Fruit fly (Drosophila melanogaster) whole organism, pupa: ENCODE data around the gene Gr64e.

Experiments used
- CG13204 ChIP-seq: fragments of 200-800 bp; sonication (Bioruptor generic); optimal IDR thresholded peaks from 2 replicates; lab custom pipeline; 2018; ENCODE audit warnings: missing biosample characterization, mild to moderate bottlenecking, missing genetic modification characterization, moderate library complexity
- CG15710 ChIP-seq: fragments of 200-800 bp; sonication (Bioruptor generic); optimal IDR thresholded peaks from 2 replicates; lab custom pipeline; 2018; ENCODE audit warnings: missing biosample characterization, mild to moderate bottlenecking, missing genetic modification characterization, moderate library complexity
- CG34367 ChIP-seq: fragments of 200-800 bp; sonication (Bioruptor generic); optimal IDR thresholded peaks from 2 replicates; lab custom pipeline; 2018; ENCODE audit warnings: missing biosample characterization, mild to moderate bottlenecking, missing genetic modification characterization
- CG4496 ChIP-seq: fragments of 200-800 bp; sonication (Bioruptor generic); IDR thresholded peaks from 3 replicates; pipeline ENCODE4 v1.3.6; 2022; ENCODE audit warnings: missing biosample characterization, missing genetic modification characterization
- CG8301 ChIP-seq: fragments of 200-800 bp; sonication (Bioruptor generic); optimal IDR thresholded peaks from 2 replicates; lab custom pipeline; 2018; ENCODE audit warnings: missing biosample characterization, mild to moderate bottlenecking, missing genetic modification characterization
- EcR ChIP-seq: fragments of 200-800 bp; sonication (Bioruptor generic); optimal IDR thresholded peaks from 3 replicates; lab custom pipeline; 2019; ENCODE audit warnings: missing biosample characterization, missing genetic modification characterization, mild to moderate bottlenecking, moderate library complexity, missing genetic modification reagents
- Ets98B ChIP-seq: fragments of 200-800 bp; sonication (Bioruptor generic); IDR thresholded peaks from 2 replicates; pipeline ENCODE4 v1.3.6; 2022; ENCODE audit warnings: missing biosample characterization, missing genetic modification characterization
- Snoo ChIP-seq: fragments of 200-800 bp; sonication (Bioruptor generic); optimal IDR thresholded peaks from 3 replicates; lab custom pipeline; 2017; ENCODE audit warnings: missing biosample characterization, mild to moderate bottlenecking, missing genetic modification characterization, inconsistent platforms
- rn ChIP-seq: fragments of 200-800 bp; sonication (Bioruptor generic); IDR thresholded peaks from 2 replicates; pipeline ENCODE4 v1.3.6; 2022; ENCODE audit warnings: missing biosample characterization, missing genetic modification characterization

dm6 chr3L:4007256-4007655 lies 24.7 kb upstream of the Gr64e start:
- no peak for TF ChIP-seq CG4496 (GFP tag; lab: Robert Waterston, UW)
- TF ChIP-seq CG34367 (tag; lab: Kevin White, UChicago), result no peak
- TF ChIP-seq CG8301, result no peak
- no peak for TF ChIP-seq CG13204 (GFP tag; lab: Kevin White, UChicago)
- TF ChIP-seq EcR (GFP tag; lab: Kevin White, UChicago), result no peak
- no peak for TF ChIP-seq Snoo
- TF ChIP-seq Ets98B (GFP tag; lab: Robert Waterston, UW), result no peak
- no peak for TF ChIP-seq CG15710 (tag; lab: Kevin White, UChicago)
- no peak for TF ChIP-seq rn (GFP tag; lab: Robert Waterston, UW)
